Fruit fly (Drosophila melanogaster): ENCODE results near the gene CG32263.

The CG32263 gene

DNA sequence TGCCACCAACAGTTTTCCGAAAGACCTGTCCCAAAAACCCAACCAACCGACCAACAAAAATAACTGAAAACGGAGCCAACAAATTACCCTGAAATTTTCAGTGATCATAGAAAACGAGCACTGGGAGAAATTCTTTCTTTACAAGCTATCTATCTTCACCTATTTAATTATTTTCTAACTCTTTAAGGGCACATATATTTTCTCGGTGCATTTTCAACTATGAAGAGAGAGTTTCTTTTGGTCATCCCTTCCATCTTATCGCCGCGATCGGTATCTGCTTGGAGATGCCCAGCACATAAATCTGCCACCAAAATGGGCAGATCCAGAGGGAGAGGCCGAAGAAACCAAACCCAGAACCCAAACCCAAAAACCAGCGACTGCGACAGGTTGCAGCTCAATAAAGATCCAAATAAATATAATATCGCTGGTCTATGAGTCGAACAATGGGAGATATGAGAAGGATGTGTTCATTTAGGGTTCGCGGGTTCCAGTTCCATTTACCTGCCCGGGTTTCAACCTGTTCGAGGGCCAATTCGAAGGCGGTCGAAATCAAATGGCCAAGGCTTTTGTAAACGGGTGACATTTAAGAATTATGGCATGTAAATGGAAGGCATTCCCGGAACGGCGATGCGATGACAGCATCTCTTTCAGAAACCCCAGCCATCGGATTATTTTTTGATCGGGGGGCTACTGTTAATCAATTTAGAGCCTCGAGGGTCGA is 32.2 kb upstream of the CG32263 start:
- TF ChIP-seq sisA (GFP tag; IDR thresholded peaks at IDR 0.05) (no peak), CG15696 (tag; optimal IDR thresholded peaks at IDR 0.05) (peak; percentile 65), CG10979 (tag; optimal IDR thresholded peaks at IDR 0.05) (peak; percentile 39), lola (GFP tag; optimal IDR thresholded peaks at IDR 0.05) (peak in 1 of 3 experiments; percentile 48), CG9727 (GFP tag; optimal IDR thresholded peaks at IDR 0.05) (peak; percentile 40), Chrac-16 (GFP tag; optimal IDR thresholded peaks at IDR 0.05) (peak; percentile 39), CG17829 (tag; optimal IDR thresholded peaks at IDR 0.05) (peak; percentile 39), hth (optimal IDR thresholded peaks at IDR 0.05) (peak; percentile 64), z (GFP tag; IDR thresholded peaks at IDR 0.05) (0 out of 3 replicates have a peak, but pooled peaks have one; percentile 26), mirr (GFP tag; optimal IDR thresholded peaks at IDR 0.05) (no peak), CTCF (GFP tag; optimal IDR thresholded peaks at IDR 0.05) (no peak), BEAF-32 (GFP tag; optimal IDR thresholded peaks at IDR 0.05) (no peak), zf30C (GFP tag; optimal IDR thresholded peaks at IDR 0.05) (peak; percentile 97), Ptx1 (GFP tag; IDR thresholded peaks at IDR 0.05) (no peak), zfh1 (GFP tag; IDR thresholded peaks at IDR 0.05) (peak; percentile 35; the same call in 1 of the 3 replicates), Stat92E (GFP tag; optimal IDR thresholded peaks at IDR 0.05) (peak in 1 of 3 experiments; percentile 74), Awh (GFP tag; IDR thresholded peaks at IDR 0.05) (peak; percentile 40; the same call in 1 of the 2 replicates), chif (GFP tag; optimal IDR thresholded peaks at IDR 0.05) (peak in 1 of 2 experiments; percentile 44), ken (GFP tag; IDR thresholded peaks at IDR 0.05) (no peak), HLH4C (GFP tag; IDR thresholded peaks at IDR 0.05; ENCODE audit: partially characterized antibody) (no peak), kni (GFP tag; optimal IDR thresholded peaks at IDR 0.05) (peak; percentile 86), dmrt11E (tag; optimal IDR thresholded peaks at IDR 0.05) (peak; percentile 60), CG17359 (tag; optimal IDR thresholded peaks at IDR 0.05) (no peak), Vsx1 (GFP tag; optimal IDR thresholded peaks at IDR 0.05) (no peak), chm (GFP tag; IDR thresholded peaks at IDR 0.05) (peak; percentile 53; the same call in 1 of the 2 replicates), so (GFP tag; IDR thresholded peaks at IDR 0.05) (no peak), gsb-n (tag; optimal IDR thresholded peaks at IDR 0.05) (peak; percentile 26), sens (GFP tag) (peak; percentile 89), CG14710 (tag; optimal IDR thresholded peaks at IDR 0.05) (peak; percentile 8), CG12391 (tag; optimal IDR thresholded peaks at IDR 0.05) (peak; percentile 10), Sox100B (GFP tag; optimal IDR thresholded peaks at IDR 0.05) (no peak), grn (GFP tag; optimal IDR thresholded peaks at IDR 0.05) (peak; percentile 97), stc (GFP tag; IDR thresholded peaks at IDR 0.05) (no peak), CG10147 (GFP tag; optimal IDR thresholded peaks at IDR 0.05) (no peak), CG10267 (tag; optimal IDR thresholded peaks at IDR 0.05) (peak; percentile 24), CG33557 (GFP tag; optimal IDR thresholded peaks at IDR 0.05) (peak; percentile 48), hb (GFP tag; IDR thresholded peaks at IDR 0.05; ENCODE audit: partially characterized antibody) (no peak), pros (GFP tag; optimal IDR thresholded peaks at IDR 0.05) (peak; percentile 39), CG32767 (GFP tag; IDR thresholded peaks at IDR 0.05) (no peak), row (GFP tag; IDR thresholded peaks at IDR 0.05) (peak; percentile 55; the same call in 2 of the 3 replicates), CG17328 (GFP tag; IDR thresholded peaks at IDR 0.05) (0 out of 2 replicates have a peak, but pooled peaks have one; percentile 18), Xrp1 (GFP tag; IDR thresholded peaks at IDR 0.05) (peak; percentile 54), CG10959 (GFP tag; IDR thresholded peaks at IDR 0.05) (peak; percentile 68), CG13296 (GFP tag; optimal IDR thresholded peaks at IDR 0.05) (no peak), chn (GFP tag; optimal IDR thresholded peaks at IDR 0.05) (peak; percentile 35), CG34422 (GFP tag; IDR thresholded peaks at IDR 0.05) (0 out of 3 replicates have a peak, but pooled peaks have one; percentile 11), CG1529 (GFP tag; optimal IDR thresholded peaks at IDR 0.05) (no peak), CG4707 (GFP tag; optimal IDR thresholded peaks at IDR 0.05) (no peak), crc (GFP tag; optimal IDR thresholded peaks at IDR 0.05) (no peak)

All from whole organism, embryonic.